Worm (Caenorhabditis elegans) whole organism, young adult: ENCODE results near the gene Y45F10D.16.
A peak's percentile ranks its signal among the peaks of the same experiment; 100 is the strongest.

ENCODE experiments used
- B0035.1 ChIP-seq: sonication (generic microtip); optimal IDR thresholded peaks from 2 replicates; lab custom pipeline; 2016; ENCODE audit warnings: missing genetic modification characterization, mild to moderate bottlenecking, missing compliant biosample characterization, missing genotype, missing genetic modification reagents
- B0261.1 ChIP-seq: sonication (generic microtip); optimal IDR thresholded peaks from 2 replicates; lab custom pipeline; 2016; ENCODE audit warnings: mild to moderate bottlenecking, missing genetic modification characterization, moderate library complexity, missing compliant biosample characterization
- D2030.7 ChIP-seq: fragments of 200-800 bp; sonication (Bioruptor generic); IDR thresholded peaks from 2 replicates; pipeline ENCODE4 v1.3.6; 2022; ENCODE audit warnings: missing genetic modification reagents, missing genetic modification characterization, missing compliant biosample characterization
- F23B12.7 ChIP-seq: sonication (generic microtip); optimal IDR thresholded peaks from 2 replicates; lab custom pipeline; 2017; ENCODE audit warnings: missing genetic modification characterization, mild to moderate bottlenecking, missing compliant biosample characterization, antibody characterized with exemption, moderate library complexity; ENCODE audit not compliant: insufficient read depth
- F52B5.7 ChIP-seq: sonication (generic microtip); optimal IDR thresholded peaks from 2 replicates; lab custom pipeline; 2016; ENCODE audit warnings: mild to moderate bottlenecking, missing genetic modification characterization, missing compliant biosample characterization
- F55B11.4 ChIP-seq: sonication (generic microtip); optimal IDR thresholded peaks from 2 replicates; lab custom pipeline; 2016; ENCODE audit warnings: missing compliant biosample characterization, missing genetic modification characterization, borderline replicate concordance; ENCODE audit not compliant: insufficient read depth
- F57C9.4 ChIP-seq: sonication (generic microtip); optimal IDR thresholded peaks from 2 replicates; lab custom pipeline; 2017; ENCODE audit warnings: mild to moderate bottlenecking, missing genetic modification characterization, missing compliant biosample characterization
- Y53F4B.3 ChIP-seq: fragments of 200-800 bp; sonication (Bioruptor generic); IDR thresholded peaks from 2 replicates; pipeline ENCODE4 v1.3.6; 2022; ENCODE audit warnings: missing genetic modification reagents, missing genetic modification characterization, missing compliant biosample characterization
- Y53G8AR.9 ChIP-seq: fragments of 200-800 bp; sonication (Bioruptor generic); conservative IDR thresholded peaks from 2 replicates; pipeline ENCODE4 v1.3.6; 2022; ENCODE audit warnings: missing genetic modification reagents, missing genetic modification characterization, missing compliant biosample characterization
- Y67H2A.10 ChIP-seq: fragments of 200-800 bp; sonication (Bioruptor generic); conservative IDR thresholded peaks from 2 replicates; pipeline ENCODE4 v1.3.6; 2022; ENCODE audit warnings: missing genetic modification reagents, missing genetic modification characterization, missing compliant biosample characterization
- aptf-3 ChIP-seq: fragments of 200-800 bp; sonication (Bioruptor generic); IDR thresholded peaks from 2 replicates; pipeline ENCODE4 v1.3.6; 2022; ENCODE audit warnings: missing genetic modification characterization, missing compliant biosample characterization
- attf-3 ChIP-seq: fragments of 200-800 bp; sonication (Bioruptor generic); conservative IDR thresholded peaks from 2 replicates; pipeline ENCODE4 v1.3.6; 2022; ENCODE audit warnings: missing genetic modification reagents, missing genetic modification characterization, missing compliant biosample characterization
- cebp-2 ChIP-seq: fragments of 200-800 bp; sonication (Bioruptor generic); IDR thresholded peaks from 2 replicates; pipeline ENCODE4 v1.3.6; 2022; ENCODE audit warnings: missing genetic modification characterization, missing compliant biosample characterization
- ceh-27 ChIP-seq: fragments of 200-800 bp; sonication (Bioruptor generic); optimal IDR thresholded peaks from 2 replicates; lab custom pipeline; 2018; ENCODE audit warnings: mild to moderate bottlenecking, missing genetic modification characterization, moderate library complexity, missing compliant biosample characterization
- ceh-40 ChIP-seq: fragments of 200-800 bp; sonication (Bioruptor generic); IDR thresholded peaks from 2 replicates; pipeline ENCODE4 v1.3.6; 2022; ENCODE audit warnings: missing genetic modification characterization, missing compliant biosample characterization
- ceh-79 ChIP-seq: sonication (generic microtip); optimal IDR thresholded peaks from 2 replicates; lab custom pipeline; 2017; ENCODE audit warnings: mild to moderate bottlenecking, missing genetic modification characterization, missing compliant biosample characterization
- die-1 ChIP-seq: sonication (generic microtip); optimal IDR thresholded peaks from 2 replicates; lab custom pipeline; 2016; ENCODE audit warnings: missing genotype, mild to moderate bottlenecking, missing genetic modification characterization, missing compliant biosample characterization
- dpl-1 ChIP-seq: fragments of 150-350 bp; optimal IDR thresholded peaks from 2 replicates; lab custom pipeline; 2014; ENCODE audit warnings: missing biosample characterization, missing genetic modification reagents, missing genetic modification characterization
- efl-1 ChIP-seq: fragments of 150-350 bp; optimal IDR thresholded peaks from 2 replicates; lab custom pipeline; 2014; ENCODE audit warnings: missing biosample characterization, missing genetic modification reagents, missing genetic modification characterization
- ekl-4 ChIP-seq: fragments of 200-800 bp; sonication (Bioruptor generic); IDR thresholded peaks from 2 replicates; pipeline ENCODE4 v1.3.6; 2022; ENCODE audit warnings: missing genetic modification reagents, missing genetic modification characterization, missing compliant biosample characterization
- ets-4 ChIP-seq: fragments of 200-800 bp; sonication (Bioruptor generic); optimal IDR thresholded peaks from 2 replicates; lab custom pipeline; 2018; ENCODE audit warnings: mild to moderate bottlenecking, missing genetic modification characterization, missing compliant biosample characterization
- hmg-20 ChIP-seq: fragments of 200-800 bp; sonication (Bioruptor generic); IDR thresholded peaks from 2 replicates; pipeline ENCODE4 v1.3.6; 2022; ENCODE audit warnings: missing genetic modification reagents, missing genetic modification characterization, missing compliant biosample characterization
- hrde-1 ChIP-seq: sonication (generic microtip); optimal IDR thresholded peaks from 2 replicates; lab custom pipeline; 2016; ENCODE audit warnings: missing genetic modification characterization, mild to moderate bottlenecking, missing compliant biosample characterization, moderate library complexity, missing genotype, missing genetic modification reagents, borderline replicate concordance
- lin-35 ChIP-seq, 3 experiments: fragments of 150-350 bp in 2 of 3; sonication (generic microtip) in 1 of 3; optimal IDR thresholded peaks; 2 replicates each; lab custom pipeline; 2014 to 2018; ENCODE audit warnings: missing biosample characterization in 3 of 3, missing genetic modification characterization in 3 of 3, missing genetic modification reagents in 3 of 3
- nhr-179 ChIP-seq: sonication (generic microtip); optimal IDR thresholded peaks from 2 replicates; lab custom pipeline; 2016; ENCODE audit warnings: mild to moderate bottlenecking, missing genetic modification characterization, missing compliant biosample characterization
- nhr-27 ChIP-seq: fragments of 200-800 bp; sonication (Bioruptor generic); optimal IDR thresholded peaks from 2 replicates; lab custom pipeline; 2018; ENCODE audit warnings: mild to moderate bottlenecking, missing genetic modification characterization, moderate library complexity, missing compliant biosample characterization
- nhr-80 ChIP-seq: sonication (generic microtip); optimal IDR thresholded peaks from 2 replicates; lab custom pipeline; 2016; ENCODE audit warnings: missing genetic modification characterization, missing compliant biosample characterization
- pha-4 ChIP-seq: fragments of 150-350 bp; sonication (generic microtip); optimal IDR thresholded peaks from 2 replicates; lab custom pipeline; 2014; ENCODE audit warnings: missing biosample characterization, missing genetic modification reagents, missing genetic modification characterization
- rcor-1 ChIP-seq: fragments of 200-800 bp; sonication (Bioruptor generic); IDR thresholded peaks from 2 replicates; pipeline ENCODE4 v1.3.6; 2022; ENCODE audit warnings: missing genetic modification reagents, missing genetic modification characterization, missing compliant biosample characterization
- rpc-1 ChIP-seq, 2 experiments: fragments of 150-350 bp in 1 of 2; sonication (generic microtip) in 1 of 2; optimal IDR thresholded peaks; 2 replicates each; lab custom pipeline; 2014 to 2018; ENCODE audit warnings: missing biosample characterization in 1 of 2, missing genetic modification characterization in 1 of 2, missing genetic modification reagents in 1 of 2, missing genotype in 1 of 2
- snpc-1.3 ChIP-seq: sonication (generic microtip); optimal IDR thresholded peaks from 2 replicates; lab custom pipeline; 2017; ENCODE audit warnings: missing genetic modification characterization, mild to moderate bottlenecking, missing compliant biosample characterization, antibody characterized with exemption, moderate library complexity, missing genotype, missing genetic modification reagents; ENCODE audit not compliant: insufficient read depth
- snpc-4 ChIP-seq, 5 experiments: fragments of 150-350 bp in 1 of 5; sonication (generic microtip) in 4 of 5; optimal IDR thresholded peaks; 2 replicates each; lab custom pipeline; 2014 to 2018; ENCODE audit warnings: missing genetic modification characterization in 5 of 5, missing biosample characterization in 3 of 5, antibody characterized with exemption in 2 of 5, mild to moderate bottlenecking in 2 of 5, missing compliant biosample characterization in 2 of 5, missing genotype in 2 of 5, moderate library complexity in 2 of 5, missing genetic modification reagents in 1 of 5
- somi-1 ChIP-seq: fragments of 200-800 bp; sonication (Bioruptor generic); optimal IDR thresholded peaks from 2 replicates; lab custom pipeline; 2018; ENCODE audit warnings: mild to moderate bottlenecking, missing genetic modification characterization, missing compliant biosample characterization
- tbp1 ChIP-seq: fragments of 200-800 bp; sonication (Bioruptor generic); optimal IDR thresholded peaks from 2 replicates; lab custom pipeline; 2018; ENCODE audit warnings: mild to moderate bottlenecking, missing genetic modification characterization, missing compliant biosample characterization
- tbx-9 ChIP-seq: sonication (generic microtip); optimal IDR thresholded peaks from 2 replicates; lab custom pipeline; 2016; ENCODE audit warnings: borderline replicate concordance, missing genetic modification characterization, inconsistent platforms, missing compliant biosample characterization
- unc-130 ChIP-seq: sonication (generic microtip); optimal IDR thresholded peaks from 2 replicates; lab custom pipeline; 2016; ENCODE audit warnings: missing genetic modification reagents, missing genetic modification characterization, missing compliant biosample characterization
- zfh-2 ChIP-seq: fragments of 200-800 bp; sonication (Bioruptor generic); conservative IDR thresholded peaks from 2 replicates; pipeline ENCODE4 v1.3.6; 2022; ENCODE audit warnings: missing genetic modification reagents, missing genetic modification characterization, missing compliant biosample characterization
- ztf-18 ChIP-seq: sonication (generic microtip); optimal IDR thresholded peaks from 2 replicates; lab custom pipeline; 2016; ENCODE audit warnings: missing genotype, mild to moderate bottlenecking, missing genetic modification characterization, missing compliant biosample characterization
- ztf-3 ChIP-seq: fragments of 200-800 bp; sonication (Bioruptor generic); optimal IDR thresholded peaks from 2 replicates; lab custom pipeline; 2018; ENCODE audit warnings: mild to moderate bottlenecking, missing genetic modification characterization, missing compliant biosample characterization
- ztf-6 ChIP-seq: fragments of 200-800 bp; sonication (Bioruptor generic); IDR thresholded peaks from 2 replicates; pipeline ENCODE4 v1.3.6; 2022; ENCODE audit warnings: missing genetic modification reagents, missing genetic modification characterization, missing compliant biosample characterization

Y45F10D.16 gene

ce11 chrIV:13783237-13784012 lies 7.2 kb downstream of the Y45F10D.16 start, which contains the start of gene iscu-1 (continued):
- TF ChIP-seq snpc-1.3 (peak; percentile 47), tbp1 (GFP tag; lab: Kevin White, UChicago) (peak; percentile 51), pha-4 (tag; lab: Kevin White, UChicago) (no peak), ceh-27 (peak; percentile 38), efl-1 (GFP tag; lab: Kevin White, UChicago) (no peak), ztf-18 (tag; lab: Kevin White, UChicago) (peak; percentile 43), nhr-27 (tag; lab: Kevin White, UChicago) (no peak), D2030.7 (GFP tag; lab: Robert Waterston, UW) (peak; percentile 42; the same call in 1 of the 2 replicates), zfh-2 (GFP tag; lab: Robert Waterston, UW) (no peak), nhr-80 (tag; lab: Kevin White, UChicago) (peak; percentile 47), Y53F4B.3 (GFP tag; lab: Robert Waterston, UW) (no peak), F23B12.7 (no peak), ztf-6 (GFP tag; lab: Robert Waterston, UW) (no peak), ceh-79 (no peak), hmg-20 (no peak), rpc-1 (optimal IDR thresholded peaks at IDR 0.05; lab: Kevin White, UChicago) (no peak), rpc-1 (tag; optimal IDR thresholded peaks at IDR 0.05; lab: Kevin White, UChicago) (no peak), somi-1 (no peak), tbx-9 (tag; lab: Kevin White, UChicago) (no peak), ceh-40 (no peak), nhr-179 (no peak), rcor-1 (peak; percentile 48; the same call in 1 of the 2 replicates), die-1 (tag; lab: Kevin White, UChicago) (no peak), hrde-1 (tag; lab: Kevin White, UChicago) (no peak), attf-3 (GFP tag; lab: Robert Waterston, UW) (no peak)

ce11 chrIV:13784774-13785173 lies 8.6 kb downstream of the Y45F10D.16 start:
- no peak for TF ChIP-seq F52B5.7
- no peak for TF ChIP-seq nhr-179
- no peak for TF ChIP-seq B0035.1
- TF ChIP-seq cebp-2 (GFP tag; lab: Robert Waterston, UW): no peak
- TF ChIP-seq lin-35 (GFP tag; optimal IDR thresholded peaks at IDR 0.05; lab: Kevin White, UChicago): no peak
- TF ChIP-seq F57C9.4: no peak
- no peak for TF ChIP-seq attf-3 (GFP tag; lab: Robert Waterston, UW)
- no peak for TF ChIP-seq ztf-3 (GFP tag; lab: Kevin White, UChicago)
- TF ChIP-seq ets-4 (GFP tag; lab: Kevin White, UChicago): no peak
- peak; percentile 22; the same call in 1 of the 2 replicates for TF ChIP-seq ekl-4 (GFP tag; lab: Robert Waterston, UW)
- TF ChIP-seq B0261.1 (tag; lab: Kevin White, UChicago): no peak
- no peak for TF ChIP-seq unc-130
- 0 out of 2 replicates have a peak, but pooled peaks have one; percentile 17 for TF ChIP-seq rcor-1
- TF ChIP-seq F55B11.4: no peak
- TF ChIP-seq aptf-3 (GFP tag; lab: Robert Waterston, UW): no peak
- TF ChIP-seq hrde-1 (tag; lab: Kevin White, UChicago): no peak
- TF ChIP-seq Y53G8AR.9 (GFP tag; lab: Robert Waterston, UW): no peak
- no peak for TF ChIP-seq dpl-1
- no peak for TF ChIP-seq Y67H2A.10 (GFP tag; lab: Robert Waterston, UW)
- TF ChIP-seq snpc-4 (GFP tag; optimal IDR thresholded peaks at IDR 0.05; lab: Kevin White, UChicago): no peak
- peak in 1 of 4 experiments; percentile 10 for TF ChIP-seq snpc-4 (tag; optimal IDR thresholded peaks at IDR 0.05; lab: Kevin White, UChicago)
- TF ChIP-seq F23B12.7: no peak
